Worm (Caenorhabditis elegans) whole organism, early embryonic: ENCODE data around the gene F14H3.15.

Experiments
- ets-7 ChIP-seq: sonication (generic microtip); optimal IDR thresholded peaks from 2 replicates; lab custom pipeline; 2016; ENCODE audit warnings: missing genotype, missing genetic modification characterization, missing compliant biosample characterization
- hmg-4 ChIP-seq: fragments of 200-800 bp; sonication (Bioruptor generic); optimal IDR thresholded peaks from 2 replicates; lab custom pipeline; 2018; ENCODE audit warnings: mild to moderate bottlenecking, missing genetic modification characterization, missing compliant biosample characterization
- sea-1 ChIP-seq: fragments of 200-800 bp; sonication (Bioruptor generic); conservative IDR thresholded peaks from 2 replicates; pipeline ENCODE4 v1.3.6; 2022; ENCODE audit warnings: missing genetic modification characterization, missing compliant biosample characterization

ce11 chrV:16090685-16091084, 30.6 kb upstream of the F14H3.15 start, which contains the start of gene F22B8.3:
- TF ChIP-seq hmg-4 (GFP tag; lab: Kevin White, UChicago) (no peak), ets-7 (tag; lab: Kevin White, UChicago) (no peak), sea-1 (GFP tag; lab: Robert Waterston, UW) (no peak)
